Worm (Caenorhabditis elegans) whole organism, young adult: Measurements from ENCODE around the gene F38B6.4.

Experiments
- C17E4.6 ChIP-seq: fragments of 200-800 bp; sonication (Bioruptor generic); IDR thresholded peaks from 2 replicates; pipeline ENCODE4 v1.3.6; 2022; ENCODE audit warnings: missing genetic modification reagents, missing genetic modification characterization, missing compliant biosample characterization
- F23B12.7 ChIP-seq: sonication (generic microtip); optimal IDR thresholded peaks from 2 replicates; lab custom pipeline; 2017; ENCODE audit warnings: missing genetic modification characterization, mild to moderate bottlenecking, missing compliant biosample characterization, antibody characterized with exemption, moderate library complexity; ENCODE audit not compliant: insufficient read depth
- ama-1 ChIP-seq, 3 experiments: fragments of 150-350 bp in 1 of 3; sonication (generic microtip) in 2 of 3; optimal IDR thresholded peaks; 2 replicates each; lab custom pipeline; 2014 to 2018; ENCODE audit warnings: missing biosample characterization in 2 of 3, missing genetic modification characterization in 2 of 3, missing genetic modification reagents in 2 of 3
- atf-7 ChIP-seq: sonication (generic microtip); optimal IDR thresholded peaks from 2 replicates; lab custom pipeline; 2017; ENCODE audit warnings: mild to moderate bottlenecking, missing genetic modification characterization, missing compliant biosample characterization
- ceh-91 ChIP-seq: fragments of 200-800 bp; sonication (Bioruptor generic); IDR thresholded peaks from 2 replicates; pipeline ENCODE4 v1.3.6; 2022; ENCODE audit warnings: missing genetic modification reagents, missing genetic modification characterization, missing compliant biosample characterization
- madf-6 ChIP-seq: fragments of 200-800 bp; sonication (Bioruptor generic); IDR thresholded peaks from 2 replicates; pipeline ENCODE4 v1.3.6; 2022; ENCODE audit warnings: missing genetic modification reagents, missing genetic modification characterization, missing compliant biosample characterization
- nhr-90 ChIP-seq: sonication (generic microtip); optimal IDR thresholded peaks from 2 replicates; lab custom pipeline; 2016; ENCODE audit warnings: missing genotype, mild to moderate bottlenecking, missing genetic modification characterization, missing compliant biosample characterization
- pha-4 ChIP-seq: fragments of 150-350 bp; sonication (generic microtip); optimal IDR thresholded peaks from 2 replicates; lab custom pipeline; 2014; ENCODE audit warnings: missing biosample characterization, missing genetic modification reagents, missing genetic modification characterization
- repo-1 ChIP-seq: sonication (generic microtip); optimal IDR thresholded peaks from 2 replicates; lab custom pipeline; 2017; ENCODE audit warnings: mild to moderate bottlenecking, missing genetic modification characterization, missing compliant biosample characterization
- sea-2 ChIP-seq: fragments of 200-800 bp; sonication (Bioruptor generic); IDR thresholded peaks from 2 replicates; pipeline ENCODE4 v1.3.6; 2022; ENCODE audit warnings: missing genetic modification characterization, missing compliant biosample characterization

DNA sequence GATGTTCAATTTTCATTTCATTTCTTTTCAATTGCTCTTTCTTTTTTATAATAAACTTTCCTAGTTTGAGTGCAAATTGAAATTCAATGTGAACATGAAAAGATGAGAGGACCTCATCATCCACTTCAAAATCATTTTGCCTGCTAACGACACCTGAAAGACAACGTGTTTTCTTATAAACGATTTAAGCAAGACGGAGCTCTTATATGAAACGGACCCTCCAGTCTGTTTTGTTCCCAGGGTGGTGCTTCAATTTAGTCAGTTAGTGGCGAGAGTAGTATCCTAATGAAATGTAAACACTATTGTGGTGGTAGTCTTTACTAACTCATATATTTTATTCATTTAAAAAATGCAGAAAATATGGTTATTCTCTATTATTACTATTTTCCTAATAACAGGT lies 34.6 kb downstream of the F38B6.4 start, which contains the start of gene acr-3:
- no peak for TF ChIP-seq ama-1 (optimal IDR thresholded peaks at IDR 0.05; lab: Kevin White, UChicago)
- no peak for TF ChIP-seq ama-1 (GFP tag; optimal IDR thresholded peaks at IDR 0.05; lab: Kevin White, UChicago)
- no peak for TF ChIP-seq madf-6 (GFP tag; lab: Robert Waterston, UW)
- TF ChIP-seq ceh-91 (GFP tag; lab: Robert Waterston, UW) = no peak
- TF ChIP-seq F23B12.7 (tag; lab: Kevin White, UChicago) = no peak
- TF ChIP-seq repo-1 = no peak
- TF ChIP-seq pha-4 = no peak
- no peak for TF ChIP-seq sea-2 (GFP tag; lab: Robert Waterston, UW)
- no peak for TF ChIP-seq nhr-90 (tag; lab: Kevin White, UChicago)
- TF ChIP-seq C17E4.6 (GFP tag; lab: Robert Waterston, UW) = no peak
- no peak for TF ChIP-seq atf-7
